Worm (Caenorhabditis elegans) whole organism, midembryonic: ENCODE results near the gene C31E10.6.

Experiments used
- T22C8.4 ChIP-seq: fragments of 200-800 bp; sonication (Bioruptor generic); IDR thresholded peaks from 2 replicates; pipeline ENCODE4 v1.3.6; 2022; ENCODE audit warnings: missing genetic modification characterization, missing compliant biosample characterization
- flt-1 ChIP-seq: fragments of 200-800 bp; sonication (Bioruptor generic); IDR thresholded peaks from 2 replicates; pipeline ENCODE4 v1.3.6; 2022; ENCODE audit warnings: missing genetic modification characterization, missing compliant biosample characterization
- klf-2 ChIP-seq: fragments of 200-800 bp; sonication (Bioruptor generic); conservative IDR thresholded peaks from 2 replicates; pipeline ENCODE4 v1.3.6; 2022; ENCODE audit warnings: missing genetic modification reagents, missing genetic modification characterization, missing compliant biosample characterization
- med-1 ChIP-seq: sonication (generic microtip); optimal IDR thresholded peaks from 2 replicates; lab custom pipeline; 2017; ENCODE audit warnings: missing genetic modification characterization, mild to moderate bottlenecking, missing compliant biosample characterization, antibody characterized with exemption, missing genetic modification reagents; ENCODE audit not compliant: insufficient read depth
- tab-1 ChIP-seq: fragments of 200-800 bp; sonication (Bioruptor generic); IDR thresholded peaks from 2 replicates; pipeline ENCODE4 v1.3.6; 2022; ENCODE audit warnings: missing genetic modification characterization, missing compliant biosample characterization

DNA sequence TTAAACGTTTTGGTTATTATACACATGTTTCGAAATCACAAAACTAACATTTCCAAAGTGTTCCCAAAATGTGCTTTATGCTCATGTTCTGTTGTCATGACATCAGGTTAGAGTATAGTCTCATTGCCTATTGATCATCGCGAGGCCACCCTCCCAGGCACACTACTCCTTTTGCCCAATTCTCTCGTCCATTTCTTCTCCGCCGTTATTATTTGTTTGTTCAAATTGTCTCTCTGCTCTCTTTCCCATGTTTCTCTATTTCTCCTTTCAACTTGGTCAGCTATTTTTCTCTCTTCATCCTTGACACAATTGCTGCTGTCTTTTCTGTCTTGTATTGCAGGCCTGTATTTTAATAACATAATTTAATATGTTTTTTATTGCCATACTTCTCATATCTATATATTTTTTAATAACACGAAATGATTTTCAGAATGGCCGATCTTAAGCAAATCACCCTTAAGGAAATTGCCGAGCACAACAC is 5.4 kb downstream of the C31E10.6 start, which contains the start of gene cytb-5.1:
- TF ChIP-seq tab-1 (GFP tag; lab: Robert Waterston, UW) (no peak), klf-2 (GFP tag; lab: Robert Waterston, UW) (no peak), flt-1 (no peak), T22C8.4 (GFP tag; lab: Robert Waterston, UW) (no peak), med-1 (no peak)
